Worm (Caenorhabditis elegans) whole organism, L1 larva: ENCODE data around the gene twk-39.

Experiments
- C16A3.4 ChIP-seq: fragments of 150-350 bp; optimal IDR thresholded peaks from 2 replicates; lab custom pipeline; 2014; ENCODE audit warnings: missing biosample characterization, missing genetic modification characterization
- C34B4.2 ChIP-seq: sonication (generic microtip); optimal IDR thresholded peaks from 2 replicates; lab custom pipeline; 2017; ENCODE audit warnings: mild to moderate bottlenecking, missing genetic modification characterization, missing compliant biosample characterization
- aha-1 ChIP-seq: fragments of 150-350 bp; optimal IDR thresholded peaks from 2 replicates; lab custom pipeline; 2014; ENCODE audit warnings: missing biosample characterization, missing genetic modification characterization
- alr-1 ChIP-seq: fragments of 200-800 bp; sonication (Bioruptor generic); optimal IDR thresholded peaks from 2 replicates; lab custom pipeline; 2018; ENCODE audit warnings: borderline replicate concordance, mild to moderate bottlenecking, missing genetic modification characterization, missing compliant biosample characterization
- aly-2 ChIP-seq: fragments of 150-350 bp; optimal IDR thresholded peaks from 2 replicates; lab custom pipeline; 2014; ENCODE audit warnings: missing biosample characterization, missing genetic modification characterization
- ama-1 ChIP-seq: fragments of 150-350 bp; optimal IDR thresholded peaks from 2 replicates; lab custom pipeline; 2014
- ceh-82 ChIP-seq, 3 experiments: fragments of 150-350 bp in 1 of 3; sonication (generic microtip) in 2 of 3; optimal IDR thresholded peaks; 2 replicates each; lab custom pipeline; 2014 to 2017; ENCODE audit warnings: missing biosample characterization in 3 of 3, missing genetic modification characterization in 3 of 3
- ceh-88 ChIP-seq: fragments of 200-800 bp; sonication (Bioruptor generic); IDR thresholded peaks from 2 replicates; pipeline ENCODE4 v1.3.6; 2022; ENCODE audit warnings: missing genetic modification characterization, missing compliant biosample characterization
- dsc-1 ChIP-seq: sonication (generic microtip); optimal IDR thresholded peaks from 2 replicates; lab custom pipeline; 2016; ENCODE audit warnings: mild to moderate bottlenecking, missing genetic modification characterization, missing compliant biosample characterization
- efl-1 ChIP-seq, 4 experiments: fragments of 150-350 bp; optimal IDR thresholded peaks in 3 of 4; peaks in 1 of 4; 1 replicate in 1 of 4; 2 replicates in 3 of 4; lab custom pipeline; 2014; ENCODE audit warnings: missing biosample characterization in 2 of 4, missing genetic modification characterization in 2 of 4, missing genetic modification reagents in 2 of 4
- elt-2 ChIP-seq: sonication (generic microtip); optimal IDR thresholded peaks from 2 replicates; lab custom pipeline; 2016; ENCODE audit warnings: missing genetic modification characterization, mild to moderate bottlenecking, inconsistent platforms, missing compliant biosample characterization, missing genetic modification reagents
- fkh-10 ChIP-seq: sonication (generic microtip); optimal IDR thresholded peaks from 2 replicates; lab custom pipeline; 2017; ENCODE audit warnings: missing biosample characterization, missing genetic modification reagents, missing genetic modification characterization
- fkh-8 ChIP-seq: sonication (generic microtip); optimal IDR thresholded peaks from 2 replicates; lab custom pipeline; 2016; ENCODE audit warnings: mild to moderate bottlenecking, missing genetic modification characterization, missing compliant biosample characterization
- hlh-4 ChIP-seq: sonication (generic microtip); optimal IDR thresholded peaks from 2 replicates; lab custom pipeline; 2016; ENCODE audit warnings: mild to moderate bottlenecking, missing genetic modification characterization, missing compliant biosample characterization
- isw-1 ChIP-seq: fragments of 200-800 bp; sonication (Bioruptor generic); IDR thresholded peaks from 2 replicates; pipeline ENCODE4 v1.3.6; 2022; ENCODE audit warnings: missing genetic modification characterization, missing compliant biosample characterization
- lin-13 ChIP-seq: fragments of 150-350 bp; optimal IDR thresholded peaks from 2 replicates; lab custom pipeline; 2014; ENCODE audit warnings: missing biosample characterization, missing genetic modification reagents, missing genetic modification characterization
- lin-14 ChIP-seq: fragments of 200-800 bp; sonication (Bioruptor generic); optimal IDR thresholded peaks from 2 replicates; lab custom pipeline; 2018; ENCODE audit warnings: mild to moderate bottlenecking, missing genetic modification characterization, moderate library complexity, missing compliant biosample characterization
- lin-15B ChIP-seq: fragments of 150-350 bp; sonication (generic microtip); optimal IDR thresholded peaks from 3 replicates; lab custom pipeline; 2014; ENCODE audit warnings: missing biosample characterization, missing genetic modification characterization
- lin-39 ChIP-seq: fragments of 150-350 bp; optimal IDR thresholded peaks from 2 replicates; lab custom pipeline; 2014; ENCODE audit warnings: missing biosample characterization, missing genetic modification reagents, missing genetic modification characterization
- lsy-2 ChIP-seq, 2 experiments: fragments of 150-350 bp; optimal IDR thresholded peaks; 2 replicates each; lab custom pipeline; 2014; ENCODE audit warnings: missing biosample characterization in 2 of 2, missing genetic modification characterization in 2 of 2
- mab-9 ChIP-seq: fragments of 200-800 bp; sonication (Bioruptor generic); IDR thresholded peaks from 2 replicates; pipeline ENCODE4 v1.3.6; 2022; ENCODE audit warnings: missing genetic modification reagents, missing genetic modification characterization, missing compliant biosample characterization
- mdl-1 ChIP-seq, 2 experiments: fragments of 150-350 bp; optimal IDR thresholded peaks; 2 replicates each; lab custom pipeline; 2014 to 2017; ENCODE audit warnings: missing biosample characterization in 2 of 2, missing genetic modification characterization in 2 of 2, inconsistent platforms in 1 of 2
- mef-2 ChIP-seq: fragments of 150-350 bp; optimal IDR thresholded peaks from 2 replicates; lab custom pipeline; 2014; ENCODE audit warnings: missing biosample characterization, missing genetic modification characterization
- nhr-11 ChIP-seq: fragments of 150-350 bp; optimal IDR thresholded peaks from 2 replicates; lab custom pipeline; 2014; ENCODE audit warnings: missing biosample characterization, missing genetic modification characterization
- nhr-12 ChIP-seq: sonication (generic microtip); optimal IDR thresholded peaks from 2 replicates; lab custom pipeline; 2017; ENCODE audit warnings: missing biosample characterization, missing genetic modification characterization
- nhr-19 ChIP-seq: fragments of 200-800 bp; sonication (Bioruptor generic); conservative IDR thresholded peaks from 2 replicates; pipeline ENCODE4 v1.3.6; 2022; ENCODE audit warnings: missing genetic modification characterization, missing compliant biosample characterization
- nhr-20 ChIP-seq: sonication (generic microtip); optimal IDR thresholded peaks from 2 replicates; lab custom pipeline; 2016; ENCODE audit warnings: mild to moderate bottlenecking, missing genetic modification characterization, missing compliant biosample characterization
- nhr-237 ChIP-seq: fragments of 150-350 bp; optimal IDR thresholded peaks from 2 replicates; lab custom pipeline; 2014; ENCODE audit warnings: missing biosample characterization, missing genetic modification characterization
- nhr-47 ChIP-seq: sonication (generic microtip); optimal IDR thresholded peaks from 2 replicates; lab custom pipeline; 2016; ENCODE audit warnings: mild to moderate bottlenecking, missing genetic modification characterization, moderate library complexity, missing compliant biosample characterization
- nhr-77 ChIP-seq: fragments of 150-350 bp; optimal IDR thresholded peaks from 2 replicates; lab custom pipeline; 2014; ENCODE audit warnings: missing biosample characterization, missing genetic modification characterization
- nhr-84 ChIP-seq: sonication (generic microtip); optimal IDR thresholded peaks from 2 replicates; lab custom pipeline; 2017; ENCODE audit warnings: missing biosample characterization, missing genetic modification characterization
- nhr-85 ChIP-seq: sonication (generic microtip); peaks from one replicate; lab custom pipeline; 2016; ENCODE audit warnings: missing genetic modification characterization, inconsistent platforms, missing compliant biosample characterization
- pag-3 ChIP-seq: sonication (generic microtip); optimal IDR thresholded peaks from 2 replicates; lab custom pipeline; 2017; ENCODE audit warnings: missing genetic modification characterization, mild to moderate bottlenecking, missing compliant biosample characterization, antibody characterized with exemption, borderline replicate concordance; ENCODE audit not compliant: insufficient read depth
- rnt-1 ChIP-seq: sonication (generic microtip); optimal IDR thresholded peaks from 2 replicates; lab custom pipeline; 2016; ENCODE audit warnings: mild to moderate bottlenecking, missing genetic modification characterization, moderate library complexity, missing compliant biosample characterization
- snu-23 ChIP-seq: sonication (generic microtip); optimal IDR thresholded peaks from 2 replicates; lab custom pipeline; 2016; ENCODE audit warnings: missing genetic modification characterization, missing compliant biosample characterization
- sptf-1 ChIP-seq: fragments of 150-350 bp; optimal IDR thresholded peaks from 2 replicates; lab custom pipeline; 2014; ENCODE audit warnings: missing biosample characterization, missing genetic modification characterization
- swsn-7 ChIP-seq: sonication (generic microtip); optimal IDR thresholded peaks from 2 replicates; lab custom pipeline; 2016; ENCODE audit warnings: missing genetic modification characterization, missing compliant biosample characterization
- tlp-1 ChIP-seq: fragments of 150-350 bp; optimal IDR thresholded peaks from 2 replicates; lab custom pipeline; 2014; ENCODE audit warnings: missing biosample characterization, missing genetic modification characterization
- unc-98 ChIP-seq: fragments of 200-800 bp; sonication (Bioruptor generic); IDR thresholded peaks from 2 replicates; pipeline ENCODE4 v1.3.6; 2022; ENCODE audit warnings: missing genetic modification characterization, missing compliant biosample characterization
- vab-15 ChIP-seq: sonication (generic microtip); optimal IDR thresholded peaks from 2 replicates; lab custom pipeline; 2017; ENCODE audit warnings: missing genotype, mild to moderate bottlenecking, missing genetic modification characterization, missing compliant biosample characterization
- ztf-4 ChIP-seq: fragments of 150-350 bp; optimal IDR thresholded peaks from 2 replicates; lab custom pipeline; 2014; ENCODE audit warnings: missing biosample characterization, missing genetic modification characterization

Gene twk-39

DNA sequence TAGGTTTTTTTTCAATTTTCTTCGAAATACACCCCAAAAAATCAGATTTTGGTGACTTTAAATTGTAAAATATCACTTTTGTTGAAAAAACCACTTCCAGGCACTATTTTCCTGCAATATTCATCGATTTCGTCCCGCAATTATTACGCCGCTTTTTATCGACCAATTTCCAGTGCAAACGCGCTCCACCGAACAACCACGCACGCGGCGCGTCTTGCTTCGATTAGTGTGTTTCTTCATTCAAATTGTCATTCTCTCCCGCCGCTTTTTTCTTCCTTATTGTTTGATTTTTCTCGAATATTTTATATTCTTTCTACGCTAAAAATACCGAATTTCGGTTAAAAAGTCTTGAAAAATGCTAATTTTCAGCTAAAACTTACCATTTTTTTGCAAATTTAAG lies 30.1 kb downstream of the twk-39 start (continued):
- TF ChIP-seq swsn-7 = peak; percentile 38
- TF ChIP-seq isw-1 (GFP tag; lab: Robert Waterston, UW) = peak; percentile 41; the same call in 1 of the 2 replicates
- no peak for TF ChIP-seq C34B4.2 (tag; lab: Kevin White, UChicago)
- no peak for TF ChIP-seq pag-3
- TF ChIP-seq fkh-10 (GFP tag; lab: Kevin White, UChicago) = no peak
- no peak for TF ChIP-seq tlp-1
- no peak for TF ChIP-seq ztf-4 (tag; lab: Kevin White, UChicago)
- peak; percentile 40 for TF ChIP-seq lin-13 (GFP tag; lab: Kevin White, UChicago)
- peak; percentile 30 for TF ChIP-seq nhr-20
- TF ChIP-seq lsy-2 (tag; optimal IDR thresholded peaks at IDR 0.05; lab: Kevin White, UChicago) = peak; percentile 61 to 90
- no peak for TF ChIP-seq sptf-1 (tag; lab: Kevin White, UChicago)
- TF ChIP-seq nhr-12 (tag; lab: Kevin White, UChicago) = no peak
- peak; percentile 56 for TF ChIP-seq nhr-47
- no peak for TF ChIP-seq elt-2
- TF ChIP-seq unc-98 (GFP tag; lab: Robert Waterston, UW) = no peak; the same call in 1 of the 2 replicates
- TF ChIP-seq vab-15 = peak; percentile 72
- peak; percentile 55 for TF ChIP-seq dsc-1
- no peak for TF ChIP-seq nhr-11 (tag; lab: Kevin White, UChicago)
- peak in 1 of 2 experiments; percentile 88 for TF ChIP-seq mdl-1 (tag; optimal IDR thresholded peaks at IDR 0.05; lab: Kevin White, UChicago)
- peak; percentile 27 to 85 (median 32) for TF ChIP-seq ceh-82 (tag; optimal IDR thresholded peaks at IDR 0.05; lab: Kevin White, UChicago)
- no peak for TF ChIP-seq ama-1
- no peak for TF ChIP-seq nhr-84 (tag; lab: Kevin White, UChicago)
- peak; percentile 58 for TF ChIP-seq snu-23
- TF ChIP-seq C16A3.4 (tag; lab: Kevin White, UChicago) = peak; percentile 82
- no peak for TF ChIP-seq aha-1 (tag; lab: Kevin White, UChicago)
- no peak for TF ChIP-seq alr-1 (tag; lab: Kevin White, UChicago)
- no peak; the same call in 1 of the 2 replicates for TF ChIP-seq ceh-88 (GFP tag; lab: Robert Waterston, UW)
- TF ChIP-seq lin-15B = peak; percentile 76
- TF ChIP-seq nhr-237 (tag; lab: Kevin White, UChicago) = no peak
- TF ChIP-seq aly-2 (tag; lab: Kevin White, UChicago) = no peak
- TF ChIP-seq hlh-4 = no peak
- TF ChIP-seq mef-2 (tag; lab: Kevin White, UChicago) = no peak
- TF ChIP-seq lin-14 (GFP tag; lab: Kevin White, UChicago) = peak; percentile 78
- TF ChIP-seq nhr-19 = no peak

ce11 chrIII:11826118-11826517 lies 30.6 kb downstream of the twk-39 start, which contains the start of gene rsp-8:
TSS of gene rsp-8 (plus strand) at chrIII:11826418.
- TF ChIP-seq nhr-85 (peak; percentile 2), nhr-237 (tag; lab: Kevin White, UChicago) (no peak), fkh-8 (no peak)
- TF ChIP-seq, all 84 proteins: peak for 1

- no peak for TF ChIP-seq rnt-1 (tag; lab: Kevin White, UChicago)
- no peak for TF ChIP-seq C34B4.2 (tag; lab: Kevin White, UChicago)
- no peak for TF ChIP-seq ceh-88 (GFP tag; lab: Robert Waterston, UW)
- TF ChIP-seq lin-15B = no peak
- TF ChIP-seq efl-1 (optimal IDR thresholded peaks at IDR 0.05; lab: Kevin White, UChicago) = no peak
- peak in 1 of 2 experiments; percentile 33 for TF ChIP-seq efl-1 (GFP tag; optimal IDR thresholded peaks at IDR 0.05 in 1 of 2; lab: Kevin White, UChicago)
- TF ChIP-seq mab-9 (GFP tag; lab: Robert Waterston, UW) = no peak
- TF ChIP-seq lin-39 = no peak
- TF ChIP-seq nhr-77 (tag; lab: Kevin White, UChicago) = no peak
These were observed 33.5 kb downstream of the twk-39 start for ce11 chrIII:11829062-11829461.
